Fruit fly (Drosophila melanogaster) whole organism, embryonic: ENCODE measurements around the gene Arpc1.

Experiments used
- Ada2b ChIP-seq: fragments of 200-800 bp; sonication (Bioruptor generic); IDR thresholded peaks from 2 replicates; pipeline ENCODE4 v1.3.6; 2022; ENCODE audit warnings: missing biosample characterization, missing genetic modification characterization
- Aef1 ChIP-seq: fragments of 200-800 bp; sonication (Bioruptor generic); IDR thresholded peaks from 3 replicates; pipeline ENCODE4 v1.3.6; 2022; ENCODE audit warnings: missing biosample characterization, missing genetic modification characterization
- CG10274 ChIP-seq: fragments of 200-800 bp; sonication (Bioruptor generic); optimal IDR thresholded peaks from 3 replicates; lab custom pipeline; 2017; ENCODE audit warnings: missing biosample characterization, mild to moderate bottlenecking, missing genetic modification characterization
- CG11504 ChIP-seq: fragments of 200-800 bp; sonication (Bioruptor generic); optimal IDR thresholded peaks from 3 replicates; lab custom pipeline; 2019; ENCODE audit warnings: missing biosample characterization, mild to moderate bottlenecking, missing genetic modification characterization, moderate library complexity
- CG11723 ChIP-seq: fragments of 200-800 bp; sonication (Bioruptor generic); optimal IDR thresholded peaks from 2 replicates; lab custom pipeline; 2017; ENCODE audit warnings: missing biosample characterization, mild to moderate bottlenecking, missing genetic modification characterization
- CG1233 ChIP-seq: fragments of 200-800 bp; sonication (Bioruptor generic); optimal IDR thresholded peaks from 4 replicates; lab custom pipeline; 2018; ENCODE audit warnings: missing biosample characterization, mild to moderate bottlenecking, missing genetic modification characterization
- CG13894 ChIP-seq: fragments of 200-800 bp; sonication (Bioruptor generic); optimal IDR thresholded peaks from 3 replicates; lab custom pipeline; 2018; ENCODE audit warnings: missing biosample characterization, mild to moderate bottlenecking, missing genetic modification characterization, moderate library complexity
- CG17361 ChIP-seq: fragments of 200-800 bp; sonication (Bioruptor generic); IDR thresholded peaks from 3 replicates; pipeline ENCODE4 v1.3.6; 2022; ENCODE audit warnings: missing biosample characterization, missing genetic modification characterization
- CG18011 ChIP-seq: fragments of 200-800 bp; sonication (Bioruptor generic); optimal IDR thresholded peaks from 2 replicates; lab custom pipeline; 2017; ENCODE audit warnings: missing biosample characterization, missing genetic modification characterization, mild to moderate bottlenecking, moderate library complexity, missing genotype
- CG2712 ChIP-seq: fragments of 200-800 bp; optimal IDR thresholded peaks from 3 replicates; lab custom pipeline; 2019; ENCODE audit warnings: missing biosample characterization, mild to moderate bottlenecking, missing genetic modification characterization, moderate library complexity
- CG33213 ChIP-seq: fragments of 200-800 bp; sonication (Bioruptor generic); optimal IDR thresholded peaks from 3 replicates; lab custom pipeline; 2016; ENCODE audit warnings: missing biosample characterization, missing genetic modification characterization
- CG34376 ChIP-seq: fragments of 200-800 bp; sonication (Bioruptor generic); optimal IDR thresholded peaks from 2 replicates; lab custom pipeline; 2018; ENCODE audit warnings: missing biosample characterization, mild to moderate bottlenecking, missing genetic modification characterization
- CG6272 ChIP-seq: fragments of 200-800 bp; sonication (Bioruptor generic); IDR thresholded peaks from 2 replicates; pipeline ENCODE4 v1.3.6; 2022; ENCODE audit warnings: missing biosample characterization, missing genetic modification characterization
- CG6854 ChIP-seq: fragments of 200-800 bp; sonication (Bioruptor generic); optimal IDR thresholded peaks from 3 replicates; lab custom pipeline; 2017; ENCODE audit warnings: missing biosample characterization, mild to moderate bottlenecking, missing genetic modification characterization
- CG7963 ChIP-seq: fragments of 200-800 bp; sonication (Bioruptor generic); IDR thresholded peaks from 3 replicates; pipeline ENCODE4 v1.3.6; 2022; ENCODE audit warnings: missing biosample characterization, missing genetic modification characterization; ENCODE audit not compliant: partially characterized antibody
- CG8089 ChIP-seq: fragments of 200-800 bp; sonication (Bioruptor generic); optimal IDR thresholded peaks from 3 replicates; lab custom pipeline; 2016; ENCODE audit warnings: missing biosample characterization, missing genetic modification characterization
- CG8359 ChIP-seq: fragments of 200-800 bp; sonication (Bioruptor generic); optimal IDR thresholded peaks from 2 replicates; lab custom pipeline; 2017; ENCODE audit warnings: missing biosample characterization, mild to moderate bottlenecking, missing genetic modification characterization, borderline replicate concordance
- CG9727 ChIP-seq: fragments of 200-800 bp; sonication (Bioruptor generic); optimal IDR thresholded peaks from 3 replicates; lab custom pipeline; 2017; ENCODE audit warnings: missing biosample characterization, mild to moderate bottlenecking, missing genetic modification characterization
- CHES-1-like ChIP-seq: fragments of 200-800 bp; sonication (Bioruptor generic); optimal IDR thresholded peaks from 2 replicates; lab custom pipeline; 2016; ENCODE audit warnings: missing biosample characterization, missing genetic modification characterization
- Dfd ChIP-seq, 2 experiments: fragments of >200 bp; optimal IDR thresholded peaks; 2 replicates each; lab custom pipeline; 2017; ENCODE audit warnings: missing biosample characterization in 2 of 2, missing genetic modification characterization in 2 of 2
- ERR ChIP-seq: fragments of 200-800 bp; sonication (Bioruptor generic); optimal IDR thresholded peaks from 2 replicates; lab custom pipeline; 2016; ENCODE audit warnings: missing biosample characterization, missing genetic modification characterization
- Gsc ChIP-seq: fragments of 200-800 bp; sonication (Bioruptor generic); IDR thresholded peaks from 2 replicates; pipeline ENCODE4 v1.3.6; 2022; ENCODE audit warnings: missing biosample characterization, missing genetic modification characterization
- Gug ChIP-seq: fragments of 200-800 bp; sonication (Bioruptor generic); IDR thresholded peaks from 4 replicates; pipeline ENCODE4 v1.3.6; 2022; ENCODE audit warnings: missing biosample characterization, missing genetic modification characterization
- H15 ChIP-seq: fragments of 200-800 bp; sonication (Bioruptor generic); IDR thresholded peaks from 3 replicates; pipeline ENCODE4 v1.3.6; 2022; ENCODE audit warnings: missing biosample characterization, missing genetic modification characterization
- HmgD ChIP-seq: fragments of 200-800 bp; sonication (Bioruptor generic); optimal IDR thresholded peaks from 3 replicates; lab custom pipeline; 2016; ENCODE audit warnings: missing biosample characterization, missing genetic modification characterization
- Hmx ChIP-seq: fragments of 200-800 bp; sonication (Bioruptor generic); optimal IDR thresholded peaks from 2 replicates; lab custom pipeline; 2016; ENCODE audit warnings: missing biosample characterization, missing genetic modification characterization
- Hr78 ChIP-seq, 2 experiments: fragments of 200-800 bp in 1 of 2; fragments of >200 bp in 1 of 2; sonication (Bioruptor generic) in 1 of 2; optimal IDR thresholded peaks; 2 replicates each; lab custom pipeline; 2017 to 2019; ENCODE audit warnings: missing biosample characterization in 2 of 2, missing genetic modification characterization in 2 of 2, mild to moderate bottlenecking in 1 of 2, moderate library complexity in 1 of 2
- Jarid2 ChIP-seq: fragments of 200-800 bp; sonication (Bioruptor generic); optimal IDR thresholded peaks from 3 replicates; lab custom pipeline; 2017; ENCODE audit warnings: mild to moderate bottlenecking, missing biosample characterization, missing genetic modification reagents, missing genetic modification characterization
- Meics ChIP-seq: fragments of 200-800 bp; sonication (Bioruptor generic); optimal IDR thresholded peaks from 2 replicates; lab custom pipeline; 2017; ENCODE audit warnings: missing biosample characterization, mild to moderate bottlenecking, missing genetic modification characterization
- Mes4 ChIP-seq: fragments of 200-800 bp; sonication (Bioruptor generic); optimal IDR thresholded peaks from 2 replicates; lab custom pipeline; 2016; ENCODE audit warnings: missing biosample characterization, missing genetic modification characterization
- Side ChIP-seq: fragments of 200-800 bp; sonication (Bioruptor generic); optimal IDR thresholded peaks from 2 replicates; lab custom pipeline; 2016; ENCODE audit warnings: missing biosample characterization, missing genetic modification characterization
- ab ChIP-seq: fragments of 200-800 bp; sonication (Bioruptor generic); optimal IDR thresholded peaks from 2 replicates; lab custom pipeline; 2016; ENCODE audit warnings: missing biosample characterization, missing genetic modification characterization
- bigmax ChIP-seq: fragments of 200-800 bp; sonication (Bioruptor generic); optimal IDR thresholded peaks from 2 replicates; lab custom pipeline; 2018; ENCODE audit warnings: missing biosample characterization, mild to moderate bottlenecking, missing genetic modification characterization
- croc ChIP-seq: fragments of 200-800 bp; sonication (Bioruptor generic); conservative IDR thresholded peaks from 3 replicates; pipeline ENCODE4 v1.3.6; 2022; ENCODE audit warnings: missing biosample characterization, missing genetic modification characterization
- crol ChIP-seq: fragments of 200-800 bp; sonication (Bioruptor generic); IDR thresholded peaks from 2 replicates; pipeline ENCODE4 v1.3.6; 2022; ENCODE audit warnings: missing biosample characterization, missing genetic modification characterization
- ems ChIP-seq: fragments of 200-800 bp; sonication (Bioruptor generic); optimal IDR thresholded peaks from 3 replicates; lab custom pipeline; 2016; ENCODE audit warnings: missing biosample characterization, missing genetic modification characterization
- exex ChIP-seq: fragments of 200-800 bp; sonication (Bioruptor generic); optimal IDR thresholded peaks from 4 replicates; lab custom pipeline; 2018; ENCODE audit warnings: missing biosample characterization, mild to moderate bottlenecking, missing genetic modification characterization, moderate library complexity
- ftz-f1 ChIP-seq: fragments of 200-800 bp; sonication (Bioruptor generic); optimal IDR thresholded peaks from 2 replicates; lab custom pipeline; 2016; ENCODE audit warnings: missing biosample characterization, missing genetic modification characterization
- grn ChIP-seq: fragments of 200-800 bp; sonication (Bioruptor generic); optimal IDR thresholded peaks from 3 replicates; lab custom pipeline; 2017; ENCODE audit warnings: missing biosample characterization, missing genetic modification characterization
- h ChIP-seq: fragments of >200 bp; optimal IDR thresholded peaks from 2 replicates; lab custom pipeline; 2017
- kay ChIP-seq: fragments of 200-800 bp; sonication (Bioruptor generic); optimal IDR thresholded peaks from 2 replicates; lab custom pipeline; 2016; ENCODE audit warnings: missing biosample characterization, missing genetic modification characterization
- mirr ChIP-seq: fragments of 200-800 bp; sonication (Bioruptor generic); optimal IDR thresholded peaks from 3 replicates; lab custom pipeline; 2018; ENCODE audit warnings: missing biosample characterization, mild to moderate bottlenecking, missing genetic modification characterization
- nerfin-2 ChIP-seq: fragments of 200-800 bp; sonication (Bioruptor generic); IDR thresholded peaks from 2 replicates; pipeline ENCODE4 v1.3.6; 2022; ENCODE audit warnings: missing biosample characterization, missing genetic modification characterization; ENCODE audit not compliant: partially characterized antibody
- pita ChIP-seq: fragments of 200-800 bp; sonication (Bioruptor generic); optimal IDR thresholded peaks from 2 replicates; lab custom pipeline; 2017; ENCODE audit warnings: missing biosample characterization, mild to moderate bottlenecking, missing genetic modification characterization
- pros ChIP-seq: fragments of 200-800 bp; sonication (Bioruptor generic); optimal IDR thresholded peaks from 3 replicates; lab custom pipeline; 2019; ENCODE audit warnings: missing biosample characterization, mild to moderate bottlenecking, missing genetic modification characterization, moderate library complexity
- pzg ChIP-seq: fragments of 200-800 bp; sonication (Bioruptor generic); optimal IDR thresholded peaks from 3 replicates; lab custom pipeline; 2018; ENCODE audit warnings: missing biosample characterization, mild to moderate bottlenecking, missing genetic modification characterization, moderate library complexity
- sens-2 ChIP-seq: fragments of 200-800 bp; sonication (Bioruptor generic); IDR thresholded peaks from 2 replicates; pipeline ENCODE4 v1.3.6; 2022; ENCODE audit warnings: missing biosample characterization, missing genetic modification characterization
- sisA ChIP-seq: fragments of 200-800 bp; sonication (Bioruptor generic); IDR thresholded peaks from 2 replicates; pipeline ENCODE4 v1.3.6; 2022; ENCODE audit warnings: missing biosample characterization, missing genetic modification characterization
- sqz ChIP-seq: fragments of 200-800 bp; sonication (Bioruptor generic); optimal IDR thresholded peaks from 3 replicates; lab custom pipeline; 2018; ENCODE audit warnings: missing biosample characterization, mild to moderate bottlenecking, missing genetic modification characterization
- sug ChIP-seq: fragments of 200-800 bp; optimal IDR thresholded peaks from 2 replicates; lab custom pipeline; 2019; ENCODE audit warnings: missing biosample characterization, mild to moderate bottlenecking, missing genetic modification characterization, moderate library complexity
- tna ChIP-seq: fragments of 200-800 bp; sonication (Bioruptor generic); IDR thresholded peaks from 2 replicates; pipeline ENCODE4 v1.3.6; 2022; ENCODE audit warnings: missing biosample characterization, missing genetic modification characterization; ENCODE audit not compliant: partially characterized antibody

Gene Arpc1

dm6 chr2L:13779795-13780108 is 49.8 kb downstream of the Arpc1 start (continued):
- TF ChIP-seq H15 (GFP tag; lab: Robert Waterston, UW): 0 out of 3 replicates have a peak, but pooled peaks have one; percentile 19
- TF ChIP-seq croc (GFP tag; lab: Robert Waterston, UW): no peak
- peak; percentile 81 for TF ChIP-seq Jarid2 (GFP tag; lab: Kevin White, UChicago)
- TF ChIP-seq Dfd (GFP tag; optimal IDR thresholded peaks at IDR 0.05; lab: Kevin White, UChicago): peak in 1 of 2 experiments; percentile 26

- no peak for TF ChIP-seq sqz (GFP tag; lab: Kevin White, UChicago)
- no peak for TF ChIP-seq ERR (GFP tag; lab: Kevin White, UChicago)
- TF ChIP-seq CG8359 (GFP tag; lab: Kevin White, UChicago): no peak
- TF ChIP-seq kay: no peak
- TF ChIP-seq sug: peak; percentile 91
- peak; percentile 22 for TF ChIP-seq ftz-f1 (GFP tag; lab: Kevin White, UChicago)
- no peak for TF ChIP-seq Side (GFP tag; lab: Kevin White, UChicago)
- TF ChIP-seq ems (GFP tag; lab: Kevin White, UChicago): no peak
- TF ChIP-seq crol (GFP tag; lab: Robert Waterston, UW): no peak
- peak; percentile 88 for TF ChIP-seq CG13894 (tag; lab: Kevin White, UChicago)
- TF ChIP-seq CG7963 (GFP tag; lab: Robert Waterston, UW): peak; percentile 11; the same call in 1 of the 3 replicates
- TF ChIP-seq sisA (GFP tag; lab: Robert Waterston, UW): no peak
- peak in 1 of 2 experiments; percentile 66 for TF ChIP-seq Hr78 (GFP tag; optimal IDR thresholded peaks at IDR 0.05; lab: Kevin White, UChicago)
- TF ChIP-seq Meics: no peak
- no peak for TF ChIP-seq Hmx (GFP tag; lab: Kevin White, UChicago)
- no peak for TF ChIP-seq CG6854 (GFP tag; lab: Kevin White, UChicago)
- 0 out of 2 replicates have a peak, but pooled peaks have one; percentile 43 for TF ChIP-seq tna
- no peak for TF ChIP-seq pros (GFP tag; lab: Kevin White, UChicago)
- no peak for TF ChIP-seq CG9727 (GFP tag; lab: Kevin White, UChicago)
- peak; percentile 46 for TF ChIP-seq exex (tag; lab: Kevin White, UChicago)
- TF ChIP-seq pzg (GFP tag; lab: Kevin White, UChicago): no peak
- TF ChIP-seq mirr (GFP tag; lab: Kevin White, UChicago): peak; percentile 43
- TF ChIP-seq CG17361: no peak
- TF ChIP-seq CG34376 (GFP tag; lab: Kevin White, UChicago): peak; percentile 62
- TF ChIP-seq Aef1 (GFP tag; lab: Robert Waterston, UW): no peak
- no peak for TF ChIP-seq CG8089 (GFP tag; lab: Kevin White, UChicago)
- no peak for TF ChIP-seq CG2712 (tag; lab: Kevin White, UChicago)
- TF ChIP-seq bigmax (GFP tag; lab: Kevin White, UChicago): no peak
- peak; percentile 81 for TF ChIP-seq grn
- no peak for TF ChIP-seq pita (GFP tag; lab: Kevin White, UChicago)
- TF ChIP-seq CG10274 (GFP tag; lab: Kevin White, UChicago): no peak
- no peak for TF ChIP-seq Mes4 (GFP tag; lab: Kevin White, UChicago)
- no peak for TF ChIP-seq CG1233 (GFP tag; lab: Kevin White, UChicago)
- TF ChIP-seq CG6272 (GFP tag; lab: Robert Waterston, UW): no peak
Observed at dm6 chr2L:13779162-13779561, 50.4 kb downstream of the Arpc1 start.

dm6 chr2L:13778648-13779047 is 50.9 kb downstream of the Arpc1 start:
- TF ChIP-seq HmgD (GFP tag; lab: Kevin White, UChicago) (no peak), ab (GFP tag; lab: Kevin White, UChicago) (no peak), Ada2b (GFP tag; lab: Robert Waterston, UW) (peak; percentile 59), Gug (GFP tag; lab: Robert Waterston, UW) (0 out of 4 replicates have a peak, but pooled peaks have one; percentile 19), Gsc (GFP tag; lab: Robert Waterston, UW) (no peak), CG11723 (no peak), h (no peak), nerfin-2 (GFP tag; lab: Robert Waterston, UW) (no peak), CG18011 (GFP tag; lab: Kevin White, UChicago) (no peak), Hr78 (GFP tag; optimal IDR thresholded peaks at IDR 0.05; lab: Kevin White, UChicago) (no peak), CG11504 (peak; percentile 88), CHES-1-like (GFP tag; lab: Kevin White, UChicago) (peak; percentile 39), sens-2 (GFP tag; lab: Robert Waterston, UW) (no peak), CG33213 (GFP tag; lab: Kevin White, UChicago) (peak; percentile 21)
